Fruit fly (Drosophila melanogaster) whole organism, embryonic: ENCODE measurements around the gene eIF4E5.
A peak's percentile ranks its signal among the peaks of the same experiment; 100 is the strongest.

Source experiments
- Bteb2 ChIP-seq: fragments of 200-800 bp; sonication (Bioruptor generic); optimal IDR thresholded peaks from 2 replicates; lab custom pipeline; 2016; ENCODE audit warnings: missing biosample characterization, missing genetic modification characterization
- CG10543 ChIP-seq: fragments of 200-800 bp; sonication (Bioruptor generic); optimal IDR thresholded peaks from 3 replicates; lab custom pipeline; 2017; ENCODE audit warnings: missing biosample characterization, mild to moderate bottlenecking, missing genetic modification characterization, moderate library complexity
- CG10654 ChIP-seq: fragments of 200-800 bp; sonication (Bioruptor generic); optimal IDR thresholded peaks from 2 replicates; lab custom pipeline; 2016; ENCODE audit warnings: missing biosample characterization, missing genetic modification characterization
- CG11456 ChIP-seq: fragments of 200-800 bp; sonication (Bioruptor generic); IDR thresholded peaks from 3 replicates; pipeline ENCODE4 v1.3.6; 2022; ENCODE audit warnings: missing biosample characterization, missing genetic modification characterization
- CG11504 ChIP-seq: fragments of 200-800 bp; sonication (Bioruptor generic); optimal IDR thresholded peaks from 3 replicates; lab custom pipeline; 2019; ENCODE audit warnings: missing biosample characterization, mild to moderate bottlenecking, missing genetic modification characterization, moderate library complexity
- CG12104 ChIP-seq: fragments of 200-800 bp; sonication (Bioruptor generic); optimal IDR thresholded peaks from 3 replicates; lab custom pipeline; 2016; ENCODE audit warnings: missing biosample characterization, missing genetic modification characterization
- CG12299 ChIP-seq: fragments of 200-800 bp; sonication (Bioruptor generic); optimal IDR thresholded peaks from 2 replicates; lab custom pipeline; 2018; ENCODE audit warnings: missing biosample characterization, mild to moderate bottlenecking, missing genetic modification characterization
- CG1233 ChIP-seq: fragments of 200-800 bp; sonication (Bioruptor generic); optimal IDR thresholded peaks from 4 replicates; lab custom pipeline; 2018; ENCODE audit warnings: missing biosample characterization, mild to moderate bottlenecking, missing genetic modification characterization
- CG13296 ChIP-seq: fragments of 200-800 bp; sonication (Bioruptor generic); optimal IDR thresholded peaks from 3 replicates; lab custom pipeline; 2018; ENCODE audit warnings: missing biosample characterization, mild to moderate bottlenecking, missing genetic modification characterization
- CG14965 ChIP-seq: fragments of 200-800 bp; sonication (Bioruptor generic); optimal IDR thresholded peaks from 2 replicates; lab custom pipeline; 2016; ENCODE audit warnings: missing biosample characterization, missing genetic modification characterization, borderline replicate concordance
- CG1529 ChIP-seq: fragments of 200-800 bp; sonication (Bioruptor generic); optimal IDR thresholded peaks from 3 replicates; lab custom pipeline; 2018; ENCODE audit warnings: missing biosample characterization, missing genetic modification characterization
- CG16813 ChIP-seq: fragments of 200-800 bp; sonication (Bioruptor generic); IDR thresholded peaks from 3 replicates; pipeline ENCODE4 v1.3.6; 2022; ENCODE audit warnings: missing biosample characterization, missing genetic modification characterization; ENCODE audit not compliant: partially characterized antibody
- CG17568 ChIP-seq: fragments of 200-800 bp; sonication (Bioruptor generic); optimal IDR thresholded peaks from 2 replicates; lab custom pipeline; 2018; ENCODE audit warnings: missing biosample characterization, mild to moderate bottlenecking, missing genetic modification characterization, moderate library complexity
- CG30403 ChIP-seq: fragments of 200-800 bp; sonication (Bioruptor generic); optimal IDR thresholded peaks from 3 replicates; lab custom pipeline; 2016; ENCODE audit warnings: missing biosample characterization, missing genetic modification characterization
- CG3065 ChIP-seq: fragments of 200-800 bp; sonication (Bioruptor generic); optimal IDR thresholded peaks from 2 replicates; lab custom pipeline; 2016; ENCODE audit warnings: missing biosample characterization, missing genetic modification characterization
- CG31224 ChIP-seq: fragments of 200-800 bp; sonication (Bioruptor generic); IDR thresholded peaks from 2 replicates; pipeline ENCODE4 v1.3.6; 2022; ENCODE audit warnings: missing biosample characterization, missing genetic modification characterization
- CG31441 ChIP-seq: fragments of 200-800 bp; sonication (Bioruptor generic); IDR thresholded peaks from 2 replicates; pipeline ENCODE4 v1.3.6; 2022; ENCODE audit warnings: missing biosample characterization, missing genetic modification characterization
- CG3407 ChIP-seq: fragments of 200-800 bp; sonication (Bioruptor generic); optimal IDR thresholded peaks from 2 replicates; lab custom pipeline; 2018; ENCODE audit warnings: missing biosample characterization, mild to moderate bottlenecking, missing genetic modification characterization
- CG42726 ChIP-seq: fragments of 200-800 bp; sonication (Bioruptor generic); IDR thresholded peaks from 2 replicates; pipeline ENCODE4 v1.3.6; 2022; ENCODE audit warnings: missing biosample characterization, missing genetic modification characterization; ENCODE audit not compliant: partially characterized antibody
- CG4617 ChIP-seq: fragments of 200-800 bp; sonication (Bioruptor generic); optimal IDR thresholded peaks from 3 replicates; lab custom pipeline; 2016; ENCODE audit warnings: missing biosample characterization, missing genetic modification characterization, borderline replicate concordance
- CG7839 ChIP-seq: fragments of 200-800 bp; sonication (Bioruptor generic); optimal IDR thresholded peaks from 3 replicates; lab custom pipeline; 2018; ENCODE audit warnings: missing biosample characterization, mild to moderate bottlenecking, missing genetic modification characterization, moderate library complexity
- CG7987 ChIP-seq: fragments of 200-800 bp; sonication (Bioruptor generic); optimal IDR thresholded peaks from 2 replicates; lab custom pipeline; 2018; ENCODE audit warnings: missing biosample characterization, mild to moderate bottlenecking, missing genetic modification characterization, moderate library complexity
- CG8089 ChIP-seq: fragments of 200-800 bp; sonication (Bioruptor generic); optimal IDR thresholded peaks from 3 replicates; lab custom pipeline; 2016; ENCODE audit warnings: missing biosample characterization, missing genetic modification characterization
- CG8281 ChIP-seq: fragments of 200-800 bp; sonication (Bioruptor generic); optimal IDR thresholded peaks from 2 replicates; lab custom pipeline; 2018; ENCODE audit warnings: missing biosample characterization, mild to moderate bottlenecking, missing genetic modification characterization, moderate library complexity
- Deaf1 ChIP-seq: fragments of 200-800 bp; optimal IDR thresholded peaks from 3 replicates; lab custom pipeline; 2019; ENCODE audit warnings: missing biosample characterization, mild to moderate bottlenecking, missing genetic modification characterization, moderate library complexity
- Doc2 ChIP-seq: fragments of 200-800 bp; sonication (Bioruptor generic); IDR thresholded peaks from 2 replicates; pipeline ENCODE4 v1.3.6; 2022; ENCODE audit warnings: missing biosample characterization, missing genetic modification characterization
- Ets65A ChIP-seq: fragments of 200-800 bp; sonication (Bioruptor generic); peaks from one replicate; lab custom pipeline; 2016; ENCODE audit warnings: missing biosample characterization, missing genetic modification characterization
- Hr3 ChIP-seq: fragments of 200-800 bp; sonication (Bioruptor generic); optimal IDR thresholded peaks from 3 replicates; lab custom pipeline; 2016; ENCODE audit warnings: missing biosample characterization, missing genetic modification characterization
- Kr ChIP-seq: fragments of 200-800 bp; sonication (Bioruptor generic); optimal IDR thresholded peaks from 2 replicates; lab custom pipeline; 2017; ENCODE audit warnings: missing biosample characterization, mild to moderate bottlenecking, missing genetic modification characterization
- MBD-R2 ChIP-seq: fragments of 200-800 bp; sonication (Bioruptor generic); IDR thresholded peaks from 2 replicates; pipeline ENCODE4 v1.3.6; 2022; ENCODE audit warnings: missing biosample characterization, missing genetic modification characterization
- Med ChIP-seq: fragments of 200-800 bp; sonication (Bioruptor generic); peaks from one replicate; lab custom pipeline; 2016; ENCODE audit warnings: missing biosample characterization, missing genetic modification characterization, mild to moderate bottlenecking, inconsistent platforms, moderate library complexity
- Nf-YA ChIP-seq: fragments of 200-800 bp; sonication (Bioruptor generic); IDR thresholded peaks from 2 replicates; pipeline ENCODE4 v1.3.6; 2022; ENCODE audit warnings: missing biosample characterization, missing genetic modification characterization
- Side ChIP-seq: fragments of 200-800 bp; sonication (Bioruptor generic); optimal IDR thresholded peaks from 2 replicates; lab custom pipeline; 2016; ENCODE audit warnings: missing biosample characterization, missing genetic modification characterization
- Sox100B ChIP-seq: fragments of 200-800 bp; sonication (Bioruptor generic); optimal IDR thresholded peaks from 3 replicates; lab custom pipeline; 2018; ENCODE audit warnings: missing biosample characterization, mild to moderate bottlenecking, missing genetic modification characterization
- Stat92E ChIP-seq, 3 experiments: fragments of >200 bp in 2 of 3; fragments of 200-800 bp in 1 of 3; sonication (Bioruptor generic) in 1 of 3; optimal IDR thresholded peaks; 2 replicates each; lab custom pipeline; 2017 to 2019; ENCODE audit warnings: missing biosample characterization in 3 of 3, missing genetic modification characterization in 3 of 3, mild to moderate bottlenecking in 1 of 3, moderate library complexity in 1 of 3
- Taf1 ChIP-seq: fragments of 200-800 bp; sonication (Bioruptor generic); IDR thresholded peaks from 2 replicates; pipeline ENCODE4 v1.3.6; 2022; ENCODE audit warnings: missing biosample characterization, missing genetic modification characterization
- Trl ChIP-seq, 3 experiments: fragments of >200 bp in 2 of 3; fragments of 200-800 bp in 1 of 3; sonication (Bioruptor generic) in 1 of 3; optimal IDR thresholded peaks; 2 replicates in 1 of 3; 3 replicates in 2 of 3; lab custom pipeline; 2016 to 2017; ENCODE audit warnings: missing biosample characterization in 1 of 3, missing genetic modification characterization in 1 of 3
- Usf ChIP-seq: fragments of 200-800 bp; sonication (Bioruptor generic); optimal IDR thresholded peaks from 2 replicates; lab custom pipeline; 2017; ENCODE audit warnings: missing genotype, missing biosample characterization, missing genetic modification characterization
- ap ChIP-seq: fragments of 200-800 bp; sonication (Bioruptor generic); IDR thresholded peaks from 2 replicates; pipeline ENCODE4 v1.3.6; 2022; ENCODE audit warnings: missing biosample characterization, missing genetic modification characterization
- btn ChIP-seq: fragments of 200-800 bp; sonication (Bioruptor generic); optimal IDR thresholded peaks from 2 replicates; lab custom pipeline; 2016; ENCODE audit warnings: missing biosample characterization, missing genetic modification characterization
- cas ChIP-seq: fragments of 200-800 bp; sonication (Bioruptor generic); IDR thresholded peaks from 2 replicates; pipeline ENCODE4 v1.3.6; 2022; ENCODE audit warnings: missing biosample characterization, missing genetic modification characterization
- gfzf ChIP-seq: fragments of 200-800 bp; sonication (Bioruptor generic); optimal IDR thresholded peaks from 2 replicates; lab custom pipeline; 2016; ENCODE audit warnings: missing biosample characterization, mild to moderate bottlenecking, missing genetic modification characterization, moderate library complexity
- ind ChIP-seq: fragments of 200-800 bp; sonication (Bioruptor generic); optimal IDR thresholded peaks from 3 replicates; lab custom pipeline; 2016; ENCODE audit warnings: missing biosample characterization, missing genetic modification characterization
- odd ChIP-seq: fragments of 200-800 bp; sonication (Bioruptor generic); optimal IDR thresholded peaks from 2 replicates; lab custom pipeline; 2017; ENCODE audit warnings: missing biosample characterization, mild to moderate bottlenecking, missing genetic modification characterization
- org-1 ChIP-seq: fragments of 200-800 bp; sonication (Bioruptor generic); optimal IDR thresholded peaks from 2 replicates; lab custom pipeline; 2017; ENCODE audit warnings: missing biosample characterization, missing genetic modification characterization
- pnt ChIP-seq: fragments of 200-800 bp; sonication (Bioruptor generic); optimal IDR thresholded peaks from 3 replicates; lab custom pipeline; 2016; ENCODE audit warnings: missing biosample characterization, missing genetic modification characterization
- pum ChIP-seq: fragments of 200-800 bp; sonication (Bioruptor generic); optimal IDR thresholded peaks from 2 replicates; lab custom pipeline; 2016; ENCODE audit warnings: missing biosample characterization, missing genetic modification characterization
- run ChIP-seq: fragments of 200-800 bp; sonication (Bioruptor generic); optimal IDR thresholded peaks from 3 replicates; lab custom pipeline; 2018; ENCODE audit warnings: missing biosample characterization, mild to moderate bottlenecking, missing genetic modification characterization
- tna ChIP-seq: fragments of 200-800 bp; sonication (Bioruptor generic); IDR thresholded peaks from 2 replicates; pipeline ENCODE4 v1.3.6; 2022; ENCODE audit warnings: missing biosample characterization, missing genetic modification characterization; ENCODE audit not compliant: partially characterized antibody
- toy ChIP-seq: fragments of 200-800 bp; sonication (Bioruptor generic); IDR thresholded peaks from 2 replicates; pipeline ENCODE4 v1.3.6; 2022; ENCODE audit warnings: missing biosample characterization, missing genetic modification characterization
- ttk ChIP-seq: fragments of 200-800 bp; sonication (Bioruptor generic); IDR thresholded peaks from 2 replicates; pipeline ENCODE4 v2.1.2; 2022; ENCODE audit warnings: missing biosample characterization, missing genetic modification characterization

eIF4E5 gene

DNA sequence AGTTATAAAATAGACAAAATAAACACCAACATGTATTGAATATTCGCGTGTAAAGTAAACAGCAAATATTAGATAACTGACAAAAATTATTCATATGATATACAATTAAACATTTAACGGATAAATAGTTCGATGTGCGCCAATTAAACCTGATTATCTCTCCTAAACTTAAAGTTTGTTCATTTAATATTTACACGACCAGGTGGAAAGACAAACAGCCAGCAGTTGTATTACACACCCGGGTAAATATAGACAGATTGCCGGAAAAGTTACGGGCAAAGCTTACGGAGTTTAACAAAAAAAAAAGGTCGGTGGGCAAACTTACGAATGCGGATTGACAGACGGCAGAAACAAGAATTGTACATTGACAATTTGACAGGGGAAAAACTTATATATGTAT, 12.6 kb upstream of the eIF4E5 start (continued):
- TF ChIP-seq Doc2 (GFP tag; lab: Robert Waterston, UW) (no peak), Kr (GFP tag; lab: Kevin White, UChicago) (no peak), CG3407 (GFP tag; lab: Kevin White, UChicago) (peak; percentile 15), Ets65A (no peak), btn (GFP tag; lab: Kevin White, UChicago) (no peak), CG11504 (tag; lab: Kevin White, UChicago) (peak; percentile 57), Sox100B (GFP tag; lab: Kevin White, UChicago) (peak; percentile 70), toy (0 out of 2 replicates have a peak, but pooled peaks have one; percentile 13), CG8281 (peak; percentile 64), Deaf1 (no peak), Usf (GFP tag; lab: Kevin White, UChicago) (no peak), Med (peak; percentile 89), odd (GFP tag; lab: Kevin White, UChicago) (peak; percentile 79), CG42726 (GFP tag; lab: Robert Waterston, UW) (no peak), CG11456 (GFP tag; lab: Robert Waterston, UW) (no peak), CG16813 (no peak), CG12104 (GFP tag; lab: Kevin White, UChicago) (peak; percentile 38), CG3065 (GFP tag; lab: Kevin White, UChicago) (no peak), CG1529 (GFP tag; lab: Kevin White, UChicago) (peak; percentile 44), gfzf (GFP tag; lab: Kevin White, UChicago) (no peak), CG10654 (GFP tag; lab: Kevin White, UChicago) (peak; percentile 1), CG30403 (no peak), Bteb2 (GFP tag; lab: Kevin White, UChicago) (peak; percentile 32), ap (no peak), CG17568 (GFP tag; lab: Kevin White, UChicago) (peak; percentile 91), Nf-YA (peak; percentile 44), Stat92E (GFP tag; optimal IDR thresholded peaks at IDR 0.05; lab: Kevin White, UChicago) (no peak), CG7987 (GFP tag; lab: Kevin White, UChicago) (peak; percentile 94), pum (GFP tag; lab: Kevin White, UChicago) (no peak), tna (GFP tag; lab: Robert Waterston, UW) (no peak), Trl (optimal IDR thresholded peaks at IDR 0.05; lab: Kevin White, UChicago) (no peak), Trl (GFP tag; optimal IDR thresholded peaks at IDR 0.05; lab: Kevin White, UChicago) (peak; percentile 27), run (tag; lab: Kevin White, UChicago) (peak; percentile 48), CG14965 (GFP tag; lab: Kevin White, UChicago) (no peak), pnt (GFP tag; lab: Kevin White, UChicago) (no peak), Hr3 (GFP tag; lab: Kevin White, UChicago) (no peak), ttk (GFP tag; lab: Robert Waterston, UW) (no peak), CG1233 (peak; percentile 53), Side (no peak), Taf1 (no peak), CG8089 (GFP tag; lab: Kevin White, UChicago) (no peak), CG10543 (peak; percentile 63), CG12299 (tag; lab: Kevin White, UChicago) (peak; percentile 68), org-1 (peak; percentile 46), ind (GFP tag; lab: Kevin White, UChicago) (no peak), cas (GFP tag; lab: Robert Waterston, UW) (no peak), MBD-R2 (GFP tag; lab: Robert Waterston, UW) (no peak), CG31441 (GFP tag; lab: Robert Waterston, UW) (peak; percentile 23; the same call in 1 of the 2 replicates), CG7839 (tag; lab: Kevin White, UChicago) (peak; percentile 56), CG4617 (no peak), CG13296 (peak; percentile 77), CG31224 (GFP tag; lab: Robert Waterston, UW) (no peak)
